Worm (Caenorhabditis elegans) whole organism, L2 larva: ENCODE data around the gene ugt-13.

Experiments used
- C34F6.9 ChIP-seq: fragments of 150-350 bp; optimal IDR thresholded peaks from 2 replicates; lab custom pipeline; 2014; ENCODE audit warnings: missing biosample characterization, missing genetic modification characterization
- F13H6.1 ChIP-seq: sonication (generic microtip); optimal IDR thresholded peaks from 2 replicates; lab custom pipeline; 2016; ENCODE audit warnings: missing genetic modification characterization, missing compliant biosample characterization
- R02D3.7 ChIP-seq: fragments of 150-350 bp; optimal IDR thresholded peaks from 2 replicates; lab custom pipeline; 2014; ENCODE audit warnings: missing biosample characterization, missing genetic modification characterization
- alr-1 ChIP-seq: fragments of 150-350 bp; optimal IDR thresholded peaks from 2 replicates; lab custom pipeline; 2014; ENCODE audit warnings: missing biosample characterization, missing genetic modification characterization
- aly-2 ChIP-seq: fragments of 150-350 bp; optimal IDR thresholded peaks from 2 replicates; lab custom pipeline; 2014; ENCODE audit warnings: missing biosample characterization, missing genetic modification characterization
- blmp-1 ChIP-seq: sonication (generic microtip); optimal IDR thresholded peaks from 2 replicates; lab custom pipeline; 2017; ENCODE audit warnings: missing genetic modification characterization, mild to moderate bottlenecking, missing compliant biosample characterization, antibody characterized with exemption, moderate library complexity; ENCODE audit not compliant: insufficient read depth
- ceh-82 ChIP-seq: fragments of 150-350 bp; optimal IDR thresholded peaks from 2 replicates; lab custom pipeline; 2014; ENCODE audit warnings: missing biosample characterization, missing genetic modification characterization
- crh-2 ChIP-seq: sonication (generic microtip); optimal IDR thresholded peaks from 2 replicates; lab custom pipeline; 2017; ENCODE audit warnings: missing biosample characterization, missing genetic modification characterization
- dmd-4 ChIP-seq: sonication (generic microtip); optimal IDR thresholded peaks from 2 replicates; lab custom pipeline; 2017; ENCODE audit warnings: missing biosample characterization, missing genetic modification characterization
- egl-27 ChIP-seq: sonication (generic microtip); optimal IDR thresholded peaks from 3 replicates; lab custom pipeline; 2017; ENCODE audit warnings: missing biosample characterization, missing genetic modification reagents, missing genetic modification characterization
- elt-1 ChIP-seq: fragments of 150-350 bp; optimal IDR thresholded peaks from 2 replicates; lab custom pipeline; 2014; ENCODE audit warnings: missing biosample characterization, missing genetic modification characterization
- elt-3 ChIP-seq: sonication (generic microtip); optimal IDR thresholded peaks from 2 replicates; lab custom pipeline; 2017; ENCODE audit warnings: missing biosample characterization, missing genetic modification characterization
- fos-1 ChIP-seq: fragments of 150-350 bp; optimal IDR thresholded peaks from 2 replicates; lab custom pipeline; 2014; ENCODE audit warnings: missing biosample characterization, missing genetic modification characterization
- gmeb-1 ChIP-seq: fragments of 150-350 bp; optimal IDR thresholded peaks from 2 replicates; lab custom pipeline; 2014; ENCODE audit warnings: missing biosample characterization, missing genetic modification characterization
- lin-11 ChIP-seq: fragments of 150-350 bp; sonication (generic microtip); optimal IDR thresholded peaks from 2 replicates; lab custom pipeline; 2014; ENCODE audit warnings: missing biosample characterization, missing genetic modification characterization, inconsistent platforms, mixed read lengths
- lin-39 ChIP-seq: fragments of 150-350 bp; optimal IDR thresholded peaks from 2 replicates; lab custom pipeline; 2014; ENCODE audit warnings: missing biosample characterization, missing genetic modification reagents, missing genetic modification characterization
- mab-5 ChIP-seq: fragments of 150-350 bp; optimal IDR thresholded peaks from 2 replicates; lab custom pipeline; 2014; ENCODE audit warnings: missing biosample characterization, missing genetic modification characterization
- mdl-1 ChIP-seq, 2 experiments: fragments of 150-350 bp in 1 of 2; sonication (generic microtip) in 1 of 2; optimal IDR thresholded peaks; 2 replicates each; lab custom pipeline; 2017; ENCODE audit warnings: missing biosample characterization in 2 of 2, missing genetic modification characterization in 2 of 2
- nhr-10 ChIP-seq: sonication (generic microtip); optimal IDR thresholded peaks from 2 replicates; lab custom pipeline; 2017; ENCODE audit warnings: missing biosample characterization, missing genetic modification characterization
- nhr-11 ChIP-seq: fragments of 150-350 bp; optimal IDR thresholded peaks from 2 replicates; lab custom pipeline; 2014; ENCODE audit warnings: missing biosample characterization, missing genetic modification characterization
- nhr-12 ChIP-seq: fragments of 150-350 bp; optimal IDR thresholded peaks from 2 replicates; lab custom pipeline; 2014; ENCODE audit warnings: missing biosample characterization, missing genetic modification characterization
- nhr-129 ChIP-seq: fragments of 150-350 bp; optimal IDR thresholded peaks from 2 replicates; lab custom pipeline; 2014; ENCODE audit warnings: missing biosample characterization, missing genetic modification characterization
- nhr-21 ChIP-seq: fragments of 150-350 bp; optimal IDR thresholded peaks from 2 replicates; lab custom pipeline; 2014; ENCODE audit warnings: missing biosample characterization, missing genetic modification characterization
- nhr-23 ChIP-seq: fragments of 150-350 bp; optimal IDR thresholded peaks from 2 replicates; lab custom pipeline; 2014; ENCODE audit warnings: missing biosample characterization, missing genetic modification reagents, missing genetic modification characterization
- nhr-25 ChIP-seq: fragments of 150-350 bp; sonication (generic microtip); optimal IDR thresholded peaks from 3 replicates; lab custom pipeline; 2014; ENCODE audit warnings: missing biosample characterization, missing genetic modification characterization
- nhr-6 ChIP-seq: fragments of 150-350 bp; optimal IDR thresholded peaks from 2 replicates; lab custom pipeline; 2014; ENCODE audit warnings: missing biosample characterization, missing genetic modification characterization
- nhr-77 ChIP-seq: fragments of 150-350 bp; optimal IDR thresholded peaks from 2 replicates; lab custom pipeline; 2014; ENCODE audit warnings: missing biosample characterization, missing genetic modification characterization
- sem-4 ChIP-seq: fragments of 150-350 bp; optimal IDR thresholded peaks from 2 replicates; lab custom pipeline; 2014; ENCODE audit warnings: missing biosample characterization, missing genetic modification reagents, missing genetic modification characterization
- skn-1 ChIP-seq: sonication (generic microtip); optimal IDR thresholded peaks from 2 replicates; lab custom pipeline; 2017; ENCODE audit warnings: missing biosample characterization, missing genetic modification characterization
- sma-3 ChIP-seq: sonication (generic microtip); optimal IDR thresholded peaks from 2 replicates; lab custom pipeline; 2016; ENCODE audit warnings: missing genetic modification reagents, missing genetic modification characterization, missing compliant biosample characterization
- sma-9 ChIP-seq, 2 experiments: fragments of 150-350 bp in 1 of 2; sonication (generic microtip) in 1 of 2; optimal IDR thresholded peaks; 2 replicates each; lab custom pipeline; 2014 to 2016; ENCODE audit warnings: missing genetic modification characterization in 2 of 2, mild to moderate bottlenecking in 1 of 2, missing biosample characterization in 1 of 2, missing compliant biosample characterization in 1 of 2, missing genetic modification reagents in 1 of 2, moderate library complexity in 1 of 2
- unc-39 ChIP-seq: fragments of 150-350 bp; optimal IDR thresholded peaks from 2 replicates; lab custom pipeline; 2014; ENCODE audit warnings: missing biosample characterization, missing genetic modification characterization
- unc-62 ChIP-seq: fragments of 150-350 bp; optimal IDR thresholded peaks from 2 replicates; lab custom pipeline; 2014; ENCODE audit warnings: missing biosample characterization, missing genetic modification reagents, missing genetic modification characterization
- zag-1 ChIP-seq: fragments of 150-350 bp; optimal IDR thresholded peaks from 2 replicates; lab custom pipeline; 2014; ENCODE audit warnings: missing biosample characterization, missing genetic modification characterization
- ztf-1 ChIP-seq: fragments of 200-800 bp; sonication (Bioruptor generic); conservative IDR thresholded peaks from 2 replicates; pipeline ENCODE4 v1.3.6; 2022; ENCODE audit warnings: missing genetic modification characterization, missing compliant biosample characterization
- ztf-11 ChIP-seq: sonication (generic microtip); optimal IDR thresholded peaks from 2 replicates; lab custom pipeline; 2017; ENCODE audit warnings: missing biosample characterization, missing genetic modification characterization
- ztf-4 ChIP-seq: fragments of 150-350 bp; optimal IDR thresholded peaks from 2 replicates; lab custom pipeline; 2014; ENCODE audit warnings: missing biosample characterization, missing genetic modification characterization

ugt-13 gene

DNA sequence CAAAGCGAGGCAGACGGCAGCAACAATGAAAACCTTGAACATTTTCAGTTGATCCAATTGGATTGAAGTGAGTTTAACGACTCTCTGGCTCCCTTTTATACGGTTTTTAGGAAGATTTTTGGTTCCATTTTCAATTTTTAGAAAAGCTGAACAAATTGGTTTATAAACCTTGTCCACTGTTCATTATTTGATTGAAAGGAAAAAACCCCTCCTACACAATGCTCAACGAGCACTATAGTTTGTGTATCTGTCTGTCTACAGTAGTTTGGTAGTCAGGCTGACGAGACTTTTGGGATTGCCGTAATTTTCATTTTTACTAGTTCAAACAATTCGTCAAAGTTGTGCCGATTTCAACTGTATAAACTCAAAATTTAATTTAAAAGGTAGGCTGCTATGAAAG, 29.4 kb upstream of the ugt-13 start, which contains the start of gene T19H12.15:
Gene T19H12.15 (minus strand): TSS at position 101 of the 400 bp plus-strand sequence.
- no peak for TF ChIP-seq mdl-1 (tag; optimal IDR thresholded peaks at IDR 0.05; lab: Kevin White, UChicago)
- TF ChIP-seq nhr-12 (tag; lab: Kevin White, UChicago), result no peak
- no peak for TF ChIP-seq blmp-1 (tag; lab: Kevin White, UChicago)
- no peak for TF ChIP-seq alr-1 (tag; lab: Kevin White, UChicago)
- TF ChIP-seq ceh-82, result no peak
- no peak for TF ChIP-seq nhr-10 (tag; lab: Kevin White, UChicago)
- TF ChIP-seq aly-2 (tag; lab: Kevin White, UChicago), result no peak
- TF ChIP-seq F13H6.1 (tag; lab: Kevin White, UChicago), result no peak
- TF ChIP-seq unc-39 (tag; lab: Kevin White, UChicago), result no peak
- TF ChIP-seq ztf-11 (tag; lab: Kevin White, UChicago), result no peak
- no peak for TF ChIP-seq R02D3.7 (tag; lab: Kevin White, UChicago)
- TF ChIP-seq nhr-77 (tag; lab: Kevin White, UChicago), result no peak
- TF ChIP-seq elt-3 (tag; lab: Kevin White, UChicago), result no peak

DNA sequence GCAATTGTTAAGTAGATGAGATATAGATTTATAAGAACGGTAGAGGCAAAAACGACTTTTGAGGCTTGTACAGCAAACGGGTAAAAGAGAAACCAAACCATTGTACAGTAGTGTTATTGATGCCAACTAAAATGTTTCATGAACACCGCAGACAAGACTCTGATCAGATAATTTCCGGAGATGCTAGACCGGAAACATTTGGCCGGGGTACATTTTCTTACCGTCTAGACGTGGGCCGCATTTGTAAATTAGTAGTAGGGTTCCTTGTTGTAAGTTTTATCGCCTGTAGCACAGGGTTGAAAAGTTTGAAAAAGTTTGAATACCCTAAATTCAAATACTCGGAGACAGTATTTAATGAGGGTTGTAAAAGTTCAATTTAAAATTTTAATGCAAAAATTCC, 27.3 kb upstream of the ugt-13 start, which contains the start of gene str-32:
Gene str-32 (minus strand): TSS at position 101 of the 400 bp plus-strand sequence.
- no peak for TF ChIP-seq elt-1 (tag; lab: Kevin White, UChicago)
- TF ChIP-seq dmd-4, result no peak
- no peak for TF ChIP-seq nhr-6
- TF ChIP-seq nhr-25 (tag; lab: Kevin White, UChicago), result no peak
- no peak for TF ChIP-seq sma-3 (GFP tag; lab: Kevin White, UChicago)
- TF ChIP-seq skn-1, result no peak
- TF ChIP-seq C34F6.9 (tag; lab: Kevin White, UChicago), result no peak
- no peak for TF ChIP-seq gmeb-1
- TF ChIP-seq crh-2, result no peak
- no peak for TF ChIP-seq nhr-23 (tag; lab: Kevin White, UChicago)
- TF ChIP-seq zag-1 (tag; lab: Kevin White, UChicago), result no peak

DNA sequence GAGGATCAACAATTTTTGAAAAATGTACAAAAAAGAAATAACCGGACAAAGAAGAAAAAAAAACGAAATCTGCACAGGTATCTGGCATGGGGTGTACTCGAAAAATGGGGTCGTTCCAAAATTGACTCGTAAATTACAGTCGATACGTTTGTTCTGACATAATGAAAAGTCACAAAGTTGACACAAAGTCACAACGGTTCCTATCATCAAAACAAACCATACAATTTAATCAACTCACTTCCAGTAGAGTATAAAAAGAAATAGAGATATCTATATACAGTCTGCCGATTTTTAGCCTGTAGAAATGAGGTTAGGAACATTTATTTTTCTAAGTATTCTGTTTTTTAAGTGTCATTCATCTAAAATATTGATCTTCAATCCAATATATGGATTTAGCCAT, 24.2 kb upstream of the ugt-13 start, which contains the start of gene T19H12.12:
Gene T19H12.12 (plus strand): TSS at position 301 of the 400 bp plus-strand sequence.
- TF ChIP-seq sma-9 (GFP tag; optimal IDR thresholded peaks at IDR 0.05; lab: Kevin White, UChicago) (no peak), sma-9 (tag; optimal IDR thresholded peaks at IDR 0.05; lab: Kevin White, UChicago) (no peak), lin-39 (no peak), nhr-6 (no peak), nhr-23 (tag; lab: Kevin White, UChicago) (no peak), ceh-82 (no peak), ztf-1 (GFP tag; lab: Robert Waterston, UW) (no peak), sma-3 (GFP tag; lab: Kevin White, UChicago) (no peak), sem-4 (tag; lab: Kevin White, UChicago) (no peak), F13H6.1 (tag; lab: Kevin White, UChicago) (no peak), mab-5 (tag; lab: Kevin White, UChicago) (no peak)

- TF ChIP-seq dmd-4 (no peak), unc-39 (tag; lab: Kevin White, UChicago) (no peak), C34F6.9 (tag; lab: Kevin White, UChicago) (no peak), gmeb-1 (no peak), nhr-12 (tag; lab: Kevin White, UChicago) (no peak), nhr-11 (no peak), sma-9 (GFP tag; optimal IDR thresholded peaks at IDR 0.05; lab: Kevin White, UChicago) (no peak), sma-9 (tag; optimal IDR thresholded peaks at IDR 0.05; lab: Kevin White, UChicago) (no peak), ztf-4 (tag; lab: Kevin White, UChicago) (no peak), nhr-21 (tag; lab: Kevin White, UChicago) (no peak), zag-1 (tag; lab: Kevin White, UChicago) (no peak)
These were observed 23.3 kb upstream of the ugt-13 start, which contains the start of gene T19H12.3 for ce11 chrV:4885372-4885771. TSS of gene T19H12.3 (plus strand) at chrV:4885672.

DNA sequence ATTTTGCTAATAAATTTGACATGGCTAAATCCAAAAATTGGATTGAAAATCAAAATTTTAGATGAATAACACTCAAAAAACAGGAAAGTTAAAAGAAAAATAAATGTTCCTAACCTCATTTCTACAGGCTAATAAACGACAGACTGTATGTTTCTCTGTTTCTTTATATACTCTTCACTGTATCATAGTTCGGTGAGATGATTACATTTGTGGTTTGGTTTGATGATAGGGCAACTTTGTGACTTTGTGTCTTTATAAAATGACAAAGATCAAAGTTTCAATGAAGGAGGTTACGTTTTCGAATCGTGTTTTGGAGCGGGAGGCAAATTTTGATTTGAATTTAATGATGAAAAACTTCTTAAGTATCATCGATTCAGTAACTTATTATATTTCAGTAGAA, 19.2 kb upstream of the ugt-13 start, which contains the start of gene ugt-12:
Gene ugt-12 (minus strand): TSS at position 153 of the 400 bp plus-strand sequence.
- TF ChIP-seq gmeb-1, result peak; percentile 7
- no peak for TF ChIP-seq unc-62
- TF ChIP-seq crh-2, result peak; percentile 38
- TF ChIP-seq sma-9 (GFP tag; optimal IDR thresholded peaks at IDR 0.05; lab: Kevin White, UChicago), result peak; percentile 82
- TF ChIP-seq sma-9 (tag; optimal IDR thresholded peaks at IDR 0.05; lab: Kevin White, UChicago), result no peak
- no peak for TF ChIP-seq zag-1 (tag; lab: Kevin White, UChicago)
- no peak for TF ChIP-seq nhr-6
- TF ChIP-seq nhr-21 (tag; lab: Kevin White, UChicago), result no peak
- no peak for TF ChIP-seq lin-11 (tag; lab: Kevin White, UChicago)
- TF ChIP-seq sma-3 (GFP tag; lab: Kevin White, UChicago), result peak; percentile 8
- TF ChIP-seq nhr-25 (tag; lab: Kevin White, UChicago), result peak; percentile 3
- TF ChIP-seq nhr-129 (tag; lab: Kevin White, UChicago), result peak; percentile 8
- peak; percentile 74 for TF ChIP-seq fos-1 (tag; lab: Kevin White, UChicago)
- no peak for TF ChIP-seq elt-3 (tag; lab: Kevin White, UChicago)
- no peak for TF ChIP-seq nhr-11
- no peak for TF ChIP-seq egl-27 (tag; lab: Kevin White, UChicago)
